Worm (Caenorhabditis elegans) whole organism, L3 larva: ENCODE measurements around the gene F40A3.6.

Experiments used
- nfya-1 ChIP-seq: sonication (generic microtip); optimal IDR thresholded peaks from 2 replicates; lab custom pipeline; 2017; ENCODE audit warnings: missing genetic modification characterization, mild to moderate bottlenecking, missing compliant biosample characterization, antibody characterized with exemption, moderate library complexity; ENCODE audit not compliant: insufficient read depth
- nhr-12 ChIP-seq: fragments of 150-350 bp; optimal IDR thresholded peaks from 2 replicates; lab custom pipeline; 2014; ENCODE audit warnings: missing biosample characterization, missing genetic modification characterization
- nhr-28 ChIP-seq: fragments of 150-350 bp; optimal IDR thresholded peaks from 2 replicates; lab custom pipeline; 2014; ENCODE audit warnings: missing biosample characterization, missing genetic modification characterization
- unc-62 ChIP-seq: fragments of 150-350 bp; sonication (generic microtip); optimal IDR thresholded peaks from 4 replicates; lab custom pipeline; 2014; ENCODE audit warnings: missing biosample characterization, missing genetic modification reagents, missing genetic modification characterization
- ztf-11 ChIP-seq: fragments of 150-350 bp; optimal IDR thresholded peaks from 2 replicates; lab custom pipeline; 2014; ENCODE audit warnings: missing biosample characterization, missing genetic modification characterization

- no peak for TF ChIP-seq nhr-12
- TF ChIP-seq nhr-28 (tag; lab: Kevin White, UChicago) = no peak
- no peak for TF ChIP-seq ztf-11 (tag; lab: Kevin White, UChicago)
- no peak for TF ChIP-seq nfya-1 (tag; lab: Kevin White, UChicago)
- no peak for TF ChIP-seq unc-62 (GFP tag; lab: Kevin White, UChicago)
Observed at ce11 chrV:7875456-7875855, 18.2 kb downstream of the F40A3.6 start, which contains the start of gene F40A3.4.
